Worm (Caenorhabditis elegans): Measurements from ENCODE around the gene emb-4.

- TF ChIP-seq nfya-1 (tag; optimal IDR thresholded peaks at IDR 0.05; ENCODE audit: insufficient read depth): no peak
- no peak for TF ChIP-seq mdl-1 (tag; optimal IDR thresholded peaks at IDR 0.05)
- no peak for TF ChIP-seq sea-2 (GFP tag; optimal IDR thresholded peaks at IDR 0.05)
- TF ChIP-seq ztf-11 (tag; optimal IDR thresholded peaks at IDR 0.05): no peak
- no peak for TF ChIP-seq nhr-237 (tag; optimal IDR thresholded peaks at IDR 0.05)
- no peak for TF ChIP-seq unc-39 (tag; optimal IDR thresholded peaks at IDR 0.05)
- no peak for TF ChIP-seq fkh-2 (tag; optimal IDR thresholded peaks at IDR 0.05)
- TF ChIP-seq egl-27 (tag; optimal IDR thresholded peaks at IDR 0.05): no peak
- TF ChIP-seq lin-39 (tag; optimal IDR thresholded peaks at IDR 0.05): no peak
- no peak for TF ChIP-seq nhr-23 (tag; optimal IDR thresholded peaks at IDR 0.05)
- TF ChIP-seq nhr-28 (tag; optimal IDR thresholded peaks at IDR 0.05): no peak
- TF ChIP-seq R02D3.7 (tag; optimal IDR thresholded peaks at IDR 0.05): no peak
- no peak for TF ChIP-seq nhr-12 (tag; optimal IDR thresholded peaks at IDR 0.05)
- no peak for TF ChIP-seq egl-5 (tag; optimal IDR thresholded peaks at IDR 0.05)
These were observed 35.7 kb downstream of the emb-4 start, which contains the start of gene wars-1 for ce11 chrV:18859121-18859520.
